Fruit fly (Drosophila melanogaster) whole organism, embryonic: ENCODE data around the gene Notum.

ENCODE experiments used
- ATbp ChIP-seq: fragments of 200-800 bp; sonication (Bioruptor generic); optimal IDR thresholded peaks from 2 replicates; lab custom pipeline; 2017; ENCODE audit warnings: missing biosample characterization, mild to moderate bottlenecking, missing genetic modification characterization, missing genetic modification reagents
- Blimp-1 ChIP-seq: fragments of 200-800 bp; sonication (Bioruptor generic); optimal IDR thresholded peaks from 3 replicates; lab custom pipeline; 2018; ENCODE audit warnings: missing biosample characterization, missing genetic modification characterization, mild to moderate bottlenecking, moderate library complexity, missing genetic modification reagents
- C15 ChIP-seq: fragments of 200-800 bp; sonication (Bioruptor generic); IDR thresholded peaks from 3 replicates; pipeline ENCODE4 v1.3.6; 2022; ENCODE audit warnings: missing biosample characterization, missing genetic modification characterization
- CG10565 ChIP-seq: fragments of 200-800 bp; sonication (Bioruptor generic); optimal IDR thresholded peaks from 3 replicates; lab custom pipeline; 2016; ENCODE audit warnings: missing biosample characterization, mild to moderate bottlenecking, missing genetic modification characterization
- CG11695 ChIP-seq: fragments of 200-800 bp; sonication (Bioruptor generic); IDR thresholded peaks from 3 replicates; pipeline ENCODE4 v1.3.6; 2022; ENCODE audit warnings: missing biosample characterization, missing genetic modification characterization
- CG11696 ChIP-seq: fragments of 200-800 bp; sonication (Bioruptor generic); IDR thresholded peaks from 2 replicates; pipeline ENCODE4 v1.3.6; 2022; ENCODE audit warnings: missing biosample characterization, missing genetic modification characterization
- CG12104 ChIP-seq: fragments of 200-800 bp; sonication (Bioruptor generic); optimal IDR thresholded peaks from 3 replicates; lab custom pipeline; 2016; ENCODE audit warnings: missing biosample characterization, missing genetic modification characterization
- CG12155 ChIP-seq: fragments of 200-800 bp; sonication (Bioruptor generic); optimal IDR thresholded peaks from 3 replicates; lab custom pipeline; 2016; ENCODE audit warnings: missing biosample characterization, missing genetic modification characterization
- CG12391 ChIP-seq: fragments of 200-800 bp; sonication (Bioruptor generic); optimal IDR thresholded peaks from 3 replicates; lab custom pipeline; 2018; ENCODE audit warnings: missing biosample characterization, mild to moderate bottlenecking, missing genetic modification characterization, moderate library complexity
- CG12659 ChIP-seq: fragments of 200-800 bp; sonication (Bioruptor generic); optimal IDR thresholded peaks from 3 replicates; lab custom pipeline; 2017; ENCODE audit warnings: mild to moderate bottlenecking, missing biosample characterization, missing genetic modification reagents, missing genetic modification characterization
- CG13775 ChIP-seq: fragments of 200-800 bp; sonication (Bioruptor generic); optimal IDR thresholded peaks from 3 replicates; lab custom pipeline; 2017; ENCODE audit warnings: missing biosample characterization, mild to moderate bottlenecking, missing genetic modification characterization
- CG1792 ChIP-seq: fragments of 200-800 bp; sonication (Bioruptor generic); optimal IDR thresholded peaks from 2 replicates; lab custom pipeline; 2016; ENCODE audit warnings: missing biosample characterization, missing genetic modification characterization
- CG2202 ChIP-seq: fragments of 200-800 bp; sonication (Bioruptor generic); optimal IDR thresholded peaks from 2 replicates; lab custom pipeline; 2018; ENCODE audit warnings: missing biosample characterization, mild to moderate bottlenecking, missing genetic modification characterization
- CG2875 ChIP-seq: fragments of 200-800 bp; sonication (Bioruptor generic); optimal IDR thresholded peaks from 2 replicates; lab custom pipeline; 2017; ENCODE audit warnings: missing biosample characterization, mild to moderate bottlenecking, missing genetic modification characterization, missing genetic modification reagents
- CG3163 ChIP-seq: fragments of 200-800 bp; sonication (Bioruptor generic); optimal IDR thresholded peaks from 3 replicates; lab custom pipeline; 2016; ENCODE audit warnings: missing biosample characterization, missing genetic modification characterization
- CG3281 ChIP-seq: fragments of 200-800 bp; sonication (Bioruptor generic); optimal IDR thresholded peaks from 3 replicates; lab custom pipeline; 2017; ENCODE audit warnings: missing biosample characterization, mild to moderate bottlenecking, missing genetic modification characterization
- CG4360 ChIP-seq: fragments of 200-800 bp; sonication (Bioruptor generic); IDR thresholded peaks from 2 replicates; pipeline ENCODE4 v1.3.6; 2022; ENCODE audit warnings: missing biosample characterization, missing genetic modification characterization
- CG4404 ChIP-seq: fragments of 200-800 bp; sonication (Bioruptor generic); IDR thresholded peaks from 2 replicates; pipeline ENCODE4 v1.3.6; 2022; ENCODE audit warnings: missing biosample characterization, missing genetic modification characterization
- CG5180 ChIP-seq: fragments of 200-800 bp; sonication (Bioruptor generic); optimal IDR thresholded peaks from 3 replicates; lab custom pipeline; 2017; ENCODE audit warnings: missing biosample characterization, missing genetic modification characterization, mild to moderate bottlenecking, moderate library complexity, missing genetic modification reagents
- CG6175 ChIP-seq: fragments of 200-800 bp; sonication (Bioruptor generic); IDR thresholded peaks from 3 replicates; pipeline ENCODE4 v1.3.6; 2022; ENCODE audit warnings: missing biosample characterization, missing genetic modification characterization
- CG8924 ChIP-seq: fragments of 200-800 bp; optimal IDR thresholded peaks from 3 replicates; lab custom pipeline; 2019; ENCODE audit warnings: missing biosample characterization, mild to moderate bottlenecking, missing genetic modification characterization, moderate library complexity
- CHES-1-like ChIP-seq: fragments of 200-800 bp; sonication (Bioruptor generic); optimal IDR thresholded peaks from 2 replicates; lab custom pipeline; 2016; ENCODE audit warnings: missing biosample characterization, missing genetic modification characterization
- CoRest ChIP-seq: fragments of 200-800 bp; sonication (Bioruptor generic); optimal IDR thresholded peaks from 3 replicates; lab custom pipeline; 2018; ENCODE audit warnings: missing biosample characterization, mild to moderate bottlenecking, missing genetic modification characterization, moderate library complexity
- Drgx ChIP-seq: fragments of 200-800 bp; sonication (Bioruptor generic); IDR thresholded peaks from 2 replicates; pipeline ENCODE4 v1.3.6; 2022; ENCODE audit warnings: missing biosample characterization, missing genetic modification characterization
- E2f1 ChIP-seq: fragments of 200-800 bp; sonication (Bioruptor generic); IDR thresholded peaks from 2 replicates; pipeline ENCODE4 v1.3.6; 2022; ENCODE audit warnings: missing biosample characterization, missing genetic modification characterization
- E2f2 ChIP-seq: fragments of 200-800 bp; sonication (Bioruptor generic); IDR thresholded peaks from 2 replicates; pipeline ENCODE4 v1.3.6; 2022; ENCODE audit warnings: missing biosample characterization, missing genetic modification characterization
- Fer3 ChIP-seq: fragments of 200-800 bp; sonication (Bioruptor generic); optimal IDR thresholded peaks from 2 replicates; lab custom pipeline; 2018; ENCODE audit warnings: missing biosample characterization, mild to moderate bottlenecking, missing genetic modification characterization, moderate library complexity
- Hr3 ChIP-seq: fragments of 200-800 bp; sonication (Bioruptor generic); optimal IDR thresholded peaks from 3 replicates; lab custom pipeline; 2016; ENCODE audit warnings: missing biosample characterization, missing genetic modification characterization
- Med ChIP-seq: fragments of 200-800 bp; sonication (Bioruptor generic); peaks from one replicate; lab custom pipeline; 2016; ENCODE audit warnings: missing biosample characterization, missing genetic modification characterization, mild to moderate bottlenecking, inconsistent platforms, moderate library complexity
- Nf-YA ChIP-seq: fragments of 200-800 bp; sonication (Bioruptor generic); IDR thresholded peaks from 2 replicates; pipeline ENCODE4 v1.3.6; 2022; ENCODE audit warnings: missing biosample characterization, missing genetic modification characterization
- Rfx ChIP-seq: fragments of 200-800 bp; sonication (Bioruptor generic); IDR thresholded peaks from 2 replicates; pipeline ENCODE4 v1.3.6; 2022; ENCODE audit warnings: missing biosample characterization, missing genetic modification characterization
- abd-A ChIP-seq: fragments of 200-800 bp; sonication (Bioruptor generic); optimal IDR thresholded peaks from 3 replicates; lab custom pipeline; 2019; ENCODE audit warnings: missing biosample characterization, mild to moderate bottlenecking, missing genetic modification characterization, moderate library complexity
- ci ChIP-seq: fragments of 200-800 bp; sonication (Bioruptor generic); IDR thresholded peaks from 3 replicates; pipeline ENCODE4 v1.3.6; 2022; ENCODE audit warnings: missing biosample characterization, missing genetic modification characterization
- croc ChIP-seq: fragments of 200-800 bp; sonication (Bioruptor generic); conservative IDR thresholded peaks from 3 replicates; pipeline ENCODE4 v1.3.6; 2022; ENCODE audit warnings: missing biosample characterization, missing genetic modification characterization
- dmrt11E ChIP-seq: fragments of 200-800 bp; sonication (Bioruptor generic); optimal IDR thresholded peaks from 3 replicates; lab custom pipeline; 2018; ENCODE audit warnings: missing biosample characterization, mild to moderate bottlenecking, missing genetic modification characterization, moderate library complexity
- esg ChIP-seq: fragments of 200-800 bp; sonication (Bioruptor generic); conservative IDR thresholded peaks from 2 replicates; pipeline ENCODE4 v1.3.6; 2022; ENCODE audit warnings: missing biosample characterization, missing genetic modification characterization
- eve ChIP-seq, 2 experiments: fragments of >200 bp; optimal IDR thresholded peaks; 2 replicates each; lab custom pipeline; 2017; ENCODE audit warnings: missing biosample characterization in 2 of 2, missing genetic modification characterization in 2 of 2
- gsb ChIP-seq: fragments of 200-800 bp; sonication (Bioruptor generic); IDR thresholded peaks from 2 replicates; pipeline ENCODE4 v1.3.6; 2022; ENCODE audit warnings: missing biosample characterization, missing genetic modification characterization
- ham ChIP-seq: fragments of 200-800 bp; sonication (Bioruptor generic); IDR thresholded peaks from 2 replicates; pipeline ENCODE4 v1.3.6; 2022; ENCODE audit warnings: missing biosample characterization, missing genetic modification characterization
- lilli ChIP-seq: fragments of 200-800 bp; sonication (Bioruptor generic); optimal IDR thresholded peaks from 3 replicates; lab custom pipeline; 2016; ENCODE audit warnings: missing biosample characterization, missing genetic modification characterization
- lmd ChIP-seq: fragments of 200-800 bp; sonication (Bioruptor generic); IDR thresholded peaks from 2 replicates; pipeline ENCODE4 v1.3.6; 2022; ENCODE audit warnings: missing biosample characterization, missing genetic modification characterization
- org-1 ChIP-seq: fragments of 200-800 bp; sonication (Bioruptor generic); optimal IDR thresholded peaks from 2 replicates; lab custom pipeline; 2017; ENCODE audit warnings: missing biosample characterization, missing genetic modification characterization
- sd ChIP-seq: fragments of 200-800 bp; sonication (Bioruptor generic); optimal IDR thresholded peaks from 3 replicates; lab custom pipeline; 2018; ENCODE audit warnings: missing biosample characterization, mild to moderate bottlenecking, missing genetic modification characterization, moderate library complexity
- sens ChIP-seq: fragments of 200-800 bp; sonication (Bioruptor generic); peaks from one replicate; lab custom pipeline; 2016; ENCODE audit warnings: missing biosample characterization, missing genetic modification characterization
- shn ChIP-seq: fragments of 200-800 bp; sonication (Bioruptor generic); optimal IDR thresholded peaks from 3 replicates; lab custom pipeline; 2016; ENCODE audit warnings: missing biosample characterization, missing genetic modification characterization
- sisA ChIP-seq: fragments of 200-800 bp; sonication (Bioruptor generic); IDR thresholded peaks from 2 replicates; pipeline ENCODE4 v1.3.6; 2022; ENCODE audit warnings: missing biosample characterization, missing genetic modification characterization
- twi ChIP-seq: fragments of 200-800 bp; optimal IDR thresholded peaks from 2 replicates; lab custom pipeline; 2019; ENCODE audit warnings: missing biosample characterization, mild to moderate bottlenecking, missing genetic modification characterization, moderate library complexity
- wdn ChIP-seq: fragments of 200-800 bp; sonication (Bioruptor generic); IDR thresholded peaks from 2 replicates; pipeline ENCODE4 v1.3.6; 2022; ENCODE audit warnings: missing biosample characterization, missing genetic modification characterization
- zf30C ChIP-seq: fragments of 200-800 bp; sonication (Bioruptor generic); optimal IDR thresholded peaks from 3 replicates; lab custom pipeline; 2018; ENCODE audit warnings: missing biosample characterization, mild to moderate bottlenecking, missing genetic modification characterization

Gene Notum

DNA sequence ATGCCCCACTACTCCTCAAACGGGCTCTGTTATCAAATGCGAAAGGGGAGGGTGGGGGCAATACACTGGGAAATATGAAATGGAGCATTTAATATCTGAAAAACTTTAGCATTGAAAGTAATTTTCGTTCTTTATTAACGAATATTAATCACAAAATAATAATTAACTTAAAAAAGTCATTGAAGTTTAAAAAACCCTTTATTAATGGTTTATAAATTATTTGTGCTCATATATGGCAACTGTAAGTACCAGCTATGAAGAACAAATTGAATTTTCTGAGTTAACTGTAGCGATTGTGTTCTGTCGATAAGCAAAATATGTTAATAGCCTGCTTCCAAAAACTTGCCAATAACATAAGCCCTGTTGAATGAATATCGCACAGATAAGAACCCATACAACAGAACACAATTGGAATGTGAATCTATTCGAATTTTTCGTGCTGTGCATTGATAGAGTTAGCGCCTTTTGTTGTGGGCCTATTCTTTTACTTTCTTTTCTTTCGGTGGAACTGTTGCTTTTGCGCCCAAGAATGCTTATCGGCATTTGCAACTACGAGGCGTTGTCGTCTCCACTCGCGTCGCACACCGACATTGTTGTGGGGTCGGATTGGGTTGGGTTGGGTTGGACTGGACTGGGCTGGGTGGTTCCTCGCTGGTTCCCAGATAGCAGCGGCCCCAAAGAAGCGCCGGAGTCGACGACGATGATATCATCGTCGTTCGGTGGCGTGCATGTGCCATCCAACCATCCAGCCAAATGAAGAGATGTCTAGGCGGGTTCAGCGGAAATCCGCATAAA is 37.7 kb downstream of the Notum start (continued):
- 0 out of 2 replicates have a peak, but pooled peaks have one; percentile 24 for TF ChIP-seq gsb (GFP tag; lab: Robert Waterston, UW)
- TF ChIP-seq Med (GFP tag; lab: Kevin White, UChicago), result peak; percentile 19
- no peak for TF ChIP-seq abd-A (tag; lab: Kevin White, UChicago)
- TF ChIP-seq dmrt11E, result peak; percentile 45
- TF ChIP-seq CG3281 (GFP tag; lab: Kevin White, UChicago), result peak; percentile 66
- TF ChIP-seq Rfx (GFP tag; lab: Robert Waterston, UW), result peak; percentile 39; the same call in 1 of the 2 replicates
- TF ChIP-seq CoRest (tag; lab: Kevin White, UChicago), result no peak
- no peak for TF ChIP-seq twi
- peak; percentile 70 for TF ChIP-seq CG12659
- no peak for TF ChIP-seq CG1792 (GFP tag; lab: Kevin White, UChicago)
- no peak for TF ChIP-seq Nf-YA (GFP tag; lab: Robert Waterston, UW)
- 0 out of 2 replicates have a peak, but pooled peaks have one; percentile 7 for TF ChIP-seq wdn (GFP tag; lab: Robert Waterston, UW)
- TF ChIP-seq CG6175 (GFP tag; lab: Robert Waterston, UW), result peak; percentile 68; the same call in 1 of the 3 replicates
- TF ChIP-seq Blimp-1 (GFP tag; lab: Kevin White, UChicago), result peak; percentile 64
- peak in 1 of 2 experiments; percentile 87 for TF ChIP-seq eve (GFP tag; optimal IDR thresholded peaks at IDR 0.05; lab: Kevin White, UChicago)
- peak; percentile 41; the same call in 1 of the 2 replicates for TF ChIP-seq esg (GFP tag; lab: Robert Waterston, UW)
- TF ChIP-seq ham (GFP tag; lab: Robert Waterston, UW), result 0 out of 2 replicates have a peak, but pooled peaks have one; percentile 19
- 0 out of 2 replicates have a peak, but pooled peaks have one; percentile 18 for TF ChIP-seq E2f1 (GFP tag; lab: Robert Waterston, UW)
- peak; percentile 76 for TF ChIP-seq CG8924 (tag; lab: Kevin White, UChicago)
- peak; percentile 35 for TF ChIP-seq CG2202
- peak; percentile 15 for TF ChIP-seq CG12104 (GFP tag; lab: Kevin White, UChicago)
- no peak for TF ChIP-seq CG4404 (GFP tag; lab: Robert Waterston, UW)
- peak; percentile 17 for TF ChIP-seq CG5180 (GFP tag; lab: Kevin White, UChicago)
- TF ChIP-seq CG11695 (GFP tag; lab: Robert Waterston, UW), result 0 out of 3 replicates have a peak, but pooled peaks have one; percentile 17
- TF ChIP-seq Fer3 (tag; lab: Kevin White, UChicago), result peak; percentile 16
- TF ChIP-seq zf30C (GFP tag; lab: Kevin White, UChicago), result peak; percentile 38
- peak; percentile 11 for TF ChIP-seq shn
- peak; percentile 20; the same call in 1 of the 2 replicates for TF ChIP-seq sisA (GFP tag; lab: Robert Waterston, UW)
- TF ChIP-seq croc (GFP tag; lab: Robert Waterston, UW), result no peak
- peak; percentile 35 for TF ChIP-seq lilli
- TF ChIP-seq lmd (GFP tag; lab: Robert Waterston, UW), result peak; percentile 24; the same call in 1 of the 2 replicates
- peak; percentile 13 for TF ChIP-seq CG2875 (GFP tag; lab: Kevin White, UChicago)
- peak; percentile 41 for TF ChIP-seq Hr3 (GFP tag; lab: Kevin White, UChicago)
- peak; percentile 25 for TF ChIP-seq ATbp (GFP tag; lab: Kevin White, UChicago)
- TF ChIP-seq C15 (GFP tag; lab: Robert Waterston, UW), result 0 out of 3 replicates have a peak, but pooled peaks have one; percentile 27
- peak; percentile 38 for TF ChIP-seq CG12155 (GFP tag; lab: Kevin White, UChicago)
- 0 out of 2 replicates have a peak, but pooled peaks have one; percentile 16 for TF ChIP-seq Drgx (GFP tag; lab: Robert Waterston, UW)
- TF ChIP-seq CG4360 (GFP tag; lab: Robert Waterston, UW), result no peak
- TF ChIP-seq CG10565 (GFP tag; lab: Kevin White, UChicago), result no peak
- peak; percentile 49 for TF ChIP-seq org-1 (GFP tag; lab: Kevin White, UChicago)
- TF ChIP-seq CG11696 (GFP tag; lab: Robert Waterston, UW), result 0 out of 2 replicates have a peak, but pooled peaks have one; percentile 14
- no peak; the same call in 1 of the 2 replicates for TF ChIP-seq E2f2 (GFP tag; lab: Robert Waterston, UW)
- no peak for TF ChIP-seq CG3163
- TF ChIP-seq sens (GFP tag; lab: Kevin White, UChicago), result peak; percentile 88
- peak; percentile 57 for TF ChIP-seq CG12391
- peak; percentile 14 for TF ChIP-seq CHES-1-like
- no peak for TF ChIP-seq ci (GFP tag; lab: Robert Waterston, UW)
- TF ChIP-seq CG13775 (GFP tag; lab: Kevin White, UChicago), result peak; percentile 54
- peak; percentile 76 for TF ChIP-seq sd (tag; lab: Kevin White, UChicago)
